Worm (Caenorhabditis elegans): ENCODE data around the gene irld-20.

The irld-20 gene

DNA sequence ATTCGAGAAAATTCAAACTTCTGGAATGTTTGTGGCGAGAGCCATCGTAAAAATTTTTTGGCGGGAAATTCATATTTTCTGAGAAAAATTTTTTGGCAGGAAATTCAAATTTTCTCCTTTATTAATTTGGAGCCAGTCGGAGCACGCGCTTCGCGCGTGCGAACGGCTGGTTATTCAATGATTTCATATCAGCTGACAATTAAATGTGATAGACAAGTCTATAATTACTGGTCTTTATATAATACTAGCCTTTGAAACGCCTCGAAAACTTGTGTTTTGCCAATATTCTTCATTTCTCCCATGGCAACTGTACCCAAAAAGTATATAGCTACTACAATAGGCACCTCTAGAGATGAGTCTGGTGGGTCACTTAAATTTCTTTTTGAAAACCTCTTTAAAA lies 4.1 kb downstream of the irld-20 start, which contains the start of gene srw-10:
srw-10 (plus strand) TSS at position 301 of the 400 bp plus-strand sequence.
- no peak for TF ChIP-seq eor-1 (tag; optimal IDR thresholded peaks at IDR 0.05)

DNA sequence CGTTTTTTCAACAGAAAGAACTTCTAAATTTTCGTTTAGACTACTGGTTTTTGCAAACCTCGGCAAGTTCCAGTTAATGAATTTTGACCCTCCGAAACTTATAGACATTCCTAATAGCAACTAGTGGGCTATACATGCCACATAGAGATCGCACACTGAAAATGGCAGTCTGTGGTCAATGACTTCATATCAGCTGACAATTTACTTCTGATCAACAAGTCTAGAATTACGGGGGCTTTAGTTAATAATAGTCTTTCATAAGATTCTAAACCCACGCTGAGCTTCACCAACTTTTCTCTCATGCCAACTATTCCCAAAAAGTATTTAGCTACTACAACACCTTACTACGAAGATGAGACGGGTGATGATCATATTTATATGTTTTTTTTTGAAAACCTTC lies 6.5 kb downstream of the irld-20 start, which contains the start of gene srw-9:
srw-9 (plus strand) TSS at position 301 of the 400 bp plus-strand sequence.
- TF ChIP-seq fkh-2 (tag; optimal IDR thresholded peaks at IDR 0.05) (no peak), nhr-67 (tag; optimal IDR thresholded peaks at IDR 0.05) (no peak), nhr-237 (tag; optimal IDR thresholded peaks at IDR 0.05) (no peak), nhr-12 (tag; optimal IDR thresholded peaks at IDR 0.05) (no peak), ceh-16 (tag; optimal IDR thresholded peaks at IDR 0.05) (no peak), ceh-9 (tag; optimal IDR thresholded peaks at IDR 0.05) (no peak), pqm-1 (tag; optimal IDR thresholded peaks at IDR 0.05) (no peak), egl-27 (tag; optimal IDR thresholded peaks at IDR 0.05) (no peak), mdl-1 (tag; optimal IDR thresholded peaks at IDR 0.05) (no peak), lin-15B (tag; optimal IDR thresholded peaks at IDR 0.05) (no peak), pha-4 (tag; optimal IDR thresholded peaks at IDR 0.05) (no peak), jun-1 (tag; optimal IDR thresholded peaks at IDR 0.05) (no peak), nhr-11 (tag; optimal IDR thresholded peaks at IDR 0.05) (no peak), ztf-4 (tag; optimal IDR thresholded peaks at IDR 0.05) (no peak), snpc-4 (tag; optimal IDR thresholded peaks at IDR 0.05) (no peak), nhr-23 (tag; optimal IDR thresholded peaks at IDR 0.05) (no peak)

DNA sequence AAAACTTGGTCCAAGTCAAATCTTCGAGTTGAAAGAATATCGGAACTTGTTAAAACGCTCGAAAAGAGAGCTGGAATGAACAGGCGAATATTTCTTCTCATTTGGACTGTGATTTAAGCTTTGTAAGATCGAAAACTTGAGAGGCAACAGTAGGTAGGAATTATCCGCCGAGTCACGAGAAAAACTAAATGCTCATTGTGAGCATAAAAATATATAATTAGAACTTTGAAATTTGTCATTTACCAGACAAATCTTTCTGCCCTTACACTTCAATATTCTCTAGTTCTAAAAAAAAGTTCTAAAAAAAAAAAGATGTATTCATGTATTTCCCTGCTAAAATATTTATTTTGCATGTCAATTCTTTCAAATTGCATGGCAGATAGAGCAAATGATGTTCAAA lies 13.3 kb downstream of the irld-20 start, which contains the start of the genes irld-19 and irld-61:
irld-19 (minus strand) TSS at position 101 of the 400 bp plus-strand sequence.
irld-61 (plus strand) TSS at position 313 of the 400 bp plus-strand sequence.
- TF ChIP-seq nhr-23 (tag; optimal IDR thresholded peaks at IDR 0.05) (no peak), fkh-2 (tag; optimal IDR thresholded peaks at IDR 0.05) (no peak), mdl-1 (tag; optimal IDR thresholded peaks at IDR 0.05) (no peak)

DNA sequence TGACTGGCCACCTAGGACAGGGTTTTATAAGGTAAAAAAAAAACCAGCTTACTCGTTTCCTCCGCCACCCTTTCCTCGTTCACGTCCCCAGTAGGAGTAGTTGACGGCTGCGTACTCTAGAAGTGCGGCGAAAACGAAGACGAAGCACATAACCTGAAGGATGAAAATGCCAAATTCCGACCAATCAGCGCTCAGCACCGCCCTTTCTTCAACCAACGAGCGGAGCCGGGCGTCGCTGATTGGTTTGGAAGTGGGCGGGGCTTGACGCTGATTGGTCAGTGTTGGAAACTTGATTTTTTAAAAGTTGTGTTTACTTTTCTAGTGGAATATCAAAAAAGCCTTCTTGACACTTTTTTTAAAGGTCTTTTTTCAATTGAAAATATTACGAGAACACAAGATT lies 22.8 kb downstream of the irld-20 start:
- TF ChIP-seq ztf-11 (tag; optimal IDR thresholded peaks at IDR 0.05) = no peak
- peak; percentile 87 for TF ChIP-seq nfya-1 (tag; optimal IDR thresholded peaks at IDR 0.05; ENCODE audit: insufficient read depth)

DNA sequence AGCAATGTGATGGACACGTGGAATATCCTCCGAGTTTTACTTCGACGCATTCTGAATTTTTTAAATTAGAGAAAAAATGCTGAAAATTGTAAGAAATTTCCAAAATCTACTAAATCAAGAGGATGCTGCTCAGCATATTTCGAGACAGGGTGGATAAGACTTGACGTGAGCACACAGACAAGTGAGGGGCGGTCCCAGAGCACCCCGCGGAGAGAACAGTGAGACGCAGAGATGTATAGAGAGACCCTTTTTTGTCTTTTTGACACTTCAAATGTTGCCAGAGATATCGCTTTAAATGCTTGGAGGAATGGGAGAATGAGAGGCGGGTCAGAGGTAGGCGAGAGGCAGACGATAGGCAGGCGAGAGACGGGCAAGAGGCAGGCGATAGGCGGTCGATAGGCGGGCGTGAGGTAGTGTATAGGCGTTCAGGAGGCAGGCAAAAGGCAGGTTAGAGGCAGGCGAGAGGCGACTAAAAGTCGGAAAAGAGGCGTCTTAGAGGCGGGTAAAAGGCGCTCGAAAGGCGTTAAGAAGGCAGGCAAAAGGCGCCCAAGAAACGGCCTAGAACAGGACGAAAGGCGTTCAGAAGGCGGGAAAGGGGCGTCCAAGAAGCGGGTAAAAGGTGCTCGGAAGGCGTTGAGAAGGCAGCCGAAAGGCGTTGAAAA lies 28.9 kb downstream of the irld-20 start, which contains the start of gene gab-1:
gab-1 (minus strand) TSS at position 51 of the 662 bp plus-strand sequence.
- peak; percentile 18 for TF ChIP-seq lin-39 (tag; optimal IDR thresholded peaks at IDR 0.05)
- TF ChIP-seq nhr-76 (tag; optimal IDR thresholded peaks at IDR 0.05) = no peak

DNA sequence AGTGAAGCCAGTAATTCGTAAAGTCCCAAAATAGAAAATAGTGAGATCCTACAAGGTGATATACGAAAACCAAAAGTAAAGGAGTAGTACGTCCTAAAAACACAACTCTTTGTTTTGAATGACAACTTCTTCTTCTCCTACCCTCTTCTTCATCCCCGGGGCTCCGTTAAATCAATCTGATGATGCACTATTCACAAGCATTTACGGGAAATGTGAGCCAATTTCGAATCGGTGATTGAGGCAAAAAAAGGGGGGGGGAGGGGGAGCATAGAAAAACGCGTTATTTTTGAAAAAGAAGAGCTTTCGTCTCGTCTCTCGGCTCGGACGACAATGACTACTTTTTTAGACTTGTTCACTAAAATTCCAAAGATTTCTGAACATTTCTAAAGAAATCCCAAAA lies 33.0 kb downstream of the irld-20 start:
- TF ChIP-seq zag-1 (tag; optimal IDR thresholded peaks at IDR 0.05) = no peak
- TF ChIP-seq fkh-10 (GFP tag; optimal IDR thresholded peaks at IDR 0.05) = peak; percentile 57

DNA sequence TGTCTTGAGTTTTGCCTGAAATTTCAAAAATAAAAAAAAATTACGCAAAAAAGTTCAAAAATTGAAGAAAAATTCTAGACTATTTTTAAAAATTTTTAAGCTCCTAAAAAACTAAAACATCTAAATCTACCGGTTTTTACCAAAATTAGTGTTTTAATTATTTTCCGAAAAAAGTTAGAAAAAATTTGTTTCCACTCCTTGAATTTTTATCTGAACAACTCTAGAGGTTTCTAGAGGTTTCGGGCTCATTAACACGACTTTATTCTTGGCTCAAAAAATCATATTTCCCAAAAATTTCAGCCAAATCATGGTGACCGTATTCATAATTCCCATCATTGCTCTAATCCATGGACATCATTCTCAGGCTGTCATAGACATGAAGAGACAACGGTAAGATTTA lies 33.9 kb downstream of the irld-20 start, which contains the start of gene lgc-37:
lgc-37 (plus strand) TSS at position 301 of the 400 bp plus-strand sequence.
- TF ChIP-seq nhr-237 (tag; optimal IDR thresholded peaks at IDR 0.05) (no peak), nhr-43 (tag; optimal IDR thresholded peaks at IDR 0.05; ENCODE audit: poor library complexity, severe bottlenecking) (no peak), ceh-16 (tag; optimal IDR thresholded peaks at IDR 0.05) (no peak), ceh-82 (tag; optimal IDR thresholded peaks at IDR 0.05) (no peak), ztf-11 (tag; optimal IDR thresholded peaks at IDR 0.05) (no peak), nhr-25 (tag; optimal IDR thresholded peaks at IDR 0.05) (no peak), lsy-12 (tag; optimal IDR thresholded peaks at IDR 0.05) (no peak), snpc-4 (tag; optimal IDR thresholded peaks at IDR 0.05) (no peak), mml-1 (tag; optimal IDR thresholded peaks at IDR 0.05) (no peak), aly-2 (tag; optimal IDR thresholded peaks at IDR 0.05) (no peak), eor-1 (tag; optimal IDR thresholded peaks at IDR 0.05) (no peak), nhr-12 (tag; optimal IDR thresholded peaks at IDR 0.05) (no peak), unc-62 (GFP tag; optimal IDR thresholded peaks at IDR 0.05) (no peak), nhr-67 (tag; optimal IDR thresholded peaks at IDR 0.05) (no peak), nhr-76 (tag; optimal IDR thresholded peaks at IDR 0.05) (no peak), zag-1 (tag; optimal IDR thresholded peaks at IDR 0.05) (no peak), nhr-77 (tag; optimal IDR thresholded peaks at IDR 0.05) (no peak), hmg-11 (tag; optimal IDR thresholded peaks at IDR 0.05) (no peak), ama-1 (optimal IDR thresholded peaks at IDR 0.05) (no peak), ZK546.5 (tag; optimal IDR thresholded peaks at IDR 0.05) (no peak)

All from whole organism, L3 larva.